Fruit fly (Drosophila melanogaster): ENCODE results near the gene CG42266.

The CG42266 gene

dm6 chr2L:16365603-16366002 is 25.4 kb upstream of the CG42266 start, which contains the start of gene jhamt:
Gene jhamt (plus strand): TSS chr2L:16365903.
- TF ChIP-seq zfh2 (GFP tag; optimal IDR thresholded peaks at IDR 0.05) (no peak), CG9797 (GFP tag; optimal IDR thresholded peaks at IDR 0.05) (no peak), HLH3B (GFP tag; IDR thresholded peaks at IDR 0.05) (no peak), repo (GFP tag; optimal IDR thresholded peaks at IDR 0.05) (no peak), CG15011 (GFP tag; optimal IDR thresholded peaks at IDR 0.05) (no peak)

- TF ChIP-seq CG14667 (GFP tag; IDR thresholded peaks at IDR 0.05) (no peak), CG11504 (tag; optimal IDR thresholded peaks at IDR 0.05) (no peak), Hr3 (GFP tag; optimal IDR thresholded peaks at IDR 0.05) (no peak), CG6689 (GFP tag; IDR thresholded peaks at IDR 0.05) (0 out of 2 replicates have a peak, but pooled peaks have one; percentile 38), Doc2 (GFP tag; IDR thresholded peaks at IDR 0.05) (no peak), E2f1 (GFP tag; IDR thresholded peaks at IDR 0.05) (peak; percentile 49), CG9215 (GFP tag; IDR thresholded peaks at IDR 0.05) (no peak), pb (GFP tag; optimal IDR thresholded peaks at IDR 0.05) (no peak), CG42726 (GFP tag; IDR thresholded peaks at IDR 0.05; ENCODE audit: partially characterized antibody) (no peak), knrl (GFP tag; IDR thresholded peaks at IDR 0.05; ENCODE audit: partially characterized antibody) (no peak), nerfin-1 (tag; optimal IDR thresholded peaks at IDR 0.05) (peak; percentile 8), Xrp1 (GFP tag; IDR thresholded peaks at IDR 0.05) (peak; percentile 54; the same call in 1 of the 2 replicates), CG7839 (tag; optimal IDR thresholded peaks at IDR 0.05) (peak; percentile 38), sens-2 (GFP tag; IDR thresholded peaks at IDR 0.05) (no peak), CG1647 (GFP tag; optimal IDR thresholded peaks at IDR 0.05) (no peak), cad (GFP tag; optimal IDR thresholded peaks at IDR 0.05) (no peak), CG6272 (GFP tag; IDR thresholded peaks at IDR 0.05) (no peak), Fer1 (GFP tag; optimal IDR thresholded peaks at IDR 0.05) (no peak), ind (GFP tag; optimal IDR thresholded peaks at IDR 0.05) (no peak), prd (optimal IDR thresholded peaks at IDR 0.05) (no peak), prd (GFP tag; IDR thresholded peaks at IDR 0.05) (peak; percentile 41; the same call in 1 of the 3 replicates), tll (GFP tag; optimal IDR thresholded peaks at IDR 0.05) (no peak), CG2129 (GFP tag; IDR thresholded peaks at IDR 0.05; ENCODE audit: partially characterized antibody) (no peak), cg (GFP tag; optimal IDR thresholded peaks at IDR 0.05) (no peak), Taf1 (GFP tag; IDR thresholded peaks at IDR 0.05) (no peak), mam (GFP tag; optimal IDR thresholded peaks at IDR 0.05) (no peak), CG12219 (GFP tag; optimal IDR thresholded peaks at IDR 0.05) (no peak), jing (GFP tag; optimal IDR thresholded peaks at IDR 0.05) (no peak), CG3847 (GFP tag; IDR thresholded peaks at IDR 0.05) (no peak), CG18619 (GFP tag; optimal IDR thresholded peaks at IDR 0.05) (no peak), Hr78 (GFP tag; optimal IDR thresholded peaks at IDR 0.05) (no peak), fru (optimal IDR thresholded peaks at IDR 0.05) (no peak), CHES-1-like (GFP tag; optimal IDR thresholded peaks at IDR 0.05) (no peak), CG7745 (tag; optimal IDR thresholded peaks at IDR 0.05) (no peak), ATbp (GFP tag; optimal IDR thresholded peaks at IDR 0.05) (peak; percentile 25), pho (GFP tag; optimal IDR thresholded peaks at IDR 0.05) (no peak), Rfx (GFP tag; IDR thresholded peaks at IDR 0.05) (no peak), toy (GFP tag; IDR thresholded peaks at IDR 0.05) (no peak), CG10431 (GFP tag; optimal IDR thresholded peaks at IDR 0.05) (no peak), CG11247 (GFP tag; IDR thresholded peaks at IDR 0.05) (no peak), CkIIα-i1 (GFP tag; IDR thresholded peaks at IDR 0.05) (no peak), en (GFP tag; optimal IDR thresholded peaks at IDR 0.05) (no peak), CG2202 (tag; optimal IDR thresholded peaks at IDR 0.05) (no peak), fd102C (GFP tag; optimal IDR thresholded peaks at IDR 0.05) (no peak), Neu2 (GFP tag; optimal IDR thresholded peaks at IDR 0.05; ENCODE audit: borderline replicate concordance) (no peak), lab (GFP tag; optimal IDR thresholded peaks at IDR 0.05) (no peak)
These were observed 17.7 kb upstream of the CG42266 start for dm6 chr2L:16357865-16358264.

Data from whole organism, embryonic.